Fruit fly (Drosophila melanogaster) whole organism, adult: ENCODE data around the gene RpS29.

Experiments
- CG11617 ChIP-seq: fragments of 200-800 bp; sonication (Bioruptor generic); optimal IDR thresholded peaks from 2 replicates; lab custom pipeline; 2017; ENCODE audit warnings: mild to moderate bottlenecking, missing biosample characterization, missing genetic modification reagents, missing genetic modification characterization
- CG12768 ChIP-seq: fragments of 200-800 bp; sonication (Bioruptor generic); optimal IDR thresholded peaks from 2 replicates; lab custom pipeline; 2017; ENCODE audit warnings: missing biosample characterization, missing genetic modification characterization, mild to moderate bottlenecking, moderate library complexity, missing genetic modification reagents
- CG14711 ChIP-seq: fragments of 200-800 bp; sonication (Bioruptor generic); optimal IDR thresholded peaks from 2 replicates; lab custom pipeline; 2018; ENCODE audit warnings: missing biosample characterization, mild to moderate bottlenecking, missing genetic modification characterization, moderate library complexity
- CG1620 ChIP-seq: fragments of 200-800 bp; sonication (Bioruptor generic); optimal IDR thresholded peaks from 2 replicates; lab custom pipeline; 2016; ENCODE audit warnings: missing biosample characterization, missing genetic modification characterization
- CG33017 ChIP-seq: fragments of 200-800 bp; sonication (Bioruptor generic); optimal IDR thresholded peaks from 2 replicates; lab custom pipeline; 2018; ENCODE audit warnings: missing biosample characterization, mild to moderate bottlenecking, missing genetic modification characterization, moderate library complexity
- CG5204 ChIP-seq: fragments of 200-800 bp; sonication (Bioruptor generic); optimal IDR thresholded peaks from 2 replicates; lab custom pipeline; 2016; ENCODE audit warnings: missing biosample characterization, missing genetic modification characterization
- CG7045 ChIP-seq: fragments of 200-800 bp; sonication (Bioruptor generic); optimal IDR thresholded peaks from 2 replicates; lab custom pipeline; 2017; ENCODE audit warnings: missing biosample characterization, mild to moderate bottlenecking, missing genetic modification characterization
- CG7101 ChIP-seq: fragments of 200-800 bp; sonication (Bioruptor generic); optimal IDR thresholded peaks from 2 replicates; lab custom pipeline; 2018; ENCODE audit warnings: missing biosample characterization, mild to moderate bottlenecking, missing genetic modification characterization, moderate library complexity
- Clk ChIP-seq: fragments of 200-800 bp; sonication (Bioruptor generic); optimal IDR thresholded peaks from 2 replicates; lab custom pipeline; 2017; ENCODE audit warnings: missing biosample characterization, missing genetic modification characterization
- Crg-1 ChIP-seq: fragments of 200-800 bp; sonication (Bioruptor generic); optimal IDR thresholded peaks from 2 replicates; lab custom pipeline; 2016; ENCODE audit warnings: missing biosample characterization, missing genetic modification characterization
- Hr96 ChIP-seq: fragments of 200-800 bp; sonication (Bioruptor generic); optimal IDR thresholded peaks from 2 replicates; lab custom pipeline; 2016; ENCODE audit warnings: missing biosample characterization, missing genetic modification characterization
- Mnt ChIP-seq: fragments of 200-800 bp; sonication (Bioruptor generic); optimal IDR thresholded peaks from 2 replicates; lab custom pipeline; 2016; ENCODE audit warnings: missing biosample characterization, mild to moderate bottlenecking, missing genetic modification characterization
- bab1 ChIP-seq: fragments of 200-800 bp; sonication (Bioruptor generic); optimal IDR thresholded peaks from 3 replicates; lab custom pipeline; 2019; ENCODE audit warnings: missing biosample characterization, mild to moderate bottlenecking, missing genetic modification characterization, moderate library complexity
- cic ChIP-seq: fragments of 200-800 bp; sonication (Bioruptor generic); optimal IDR thresholded peaks from 2 replicates; lab custom pipeline; 2017; ENCODE audit warnings: missing biosample characterization, mild to moderate bottlenecking, missing genetic modification characterization, moderate library complexity
- cnc ChIP-seq, 2 experiments: fragments of >200 bp; optimal IDR thresholded peaks; 2 replicates each; lab custom pipeline; 2017
- kay ChIP-seq: fragments of 200-800 bp; sonication (Bioruptor generic); peaks from one replicate; lab custom pipeline; 2016; ENCODE audit warnings: missing biosample characterization, missing genetic modification characterization, borderline replicate concordance
- ovo ChIP-seq: fragments of 200-800 bp; sonication (Bioruptor generic); optimal IDR thresholded peaks from 2 replicates; lab custom pipeline; 2016; ENCODE audit warnings: missing biosample characterization, missing genetic modification characterization
- pad ChIP-seq: fragments of 200-800 bp; sonication (Bioruptor generic); optimal IDR thresholded peaks from 3 replicates; lab custom pipeline; 2017; ENCODE audit warnings: missing biosample characterization, missing genetic modification characterization, mild to moderate bottlenecking, moderate library complexity, missing genetic modification reagents
- tj ChIP-seq: fragments of 200-800 bp; sonication (Bioruptor generic); optimal IDR thresholded peaks from 3 replicates; lab custom pipeline; 2017; ENCODE audit warnings: missing biosample characterization, mild to moderate bottlenecking, missing genetic modification characterization, moderate library complexity
- toe ChIP-seq: fragments of 200-800 bp; sonication (Bioruptor generic); optimal IDR thresholded peaks from 2 replicates; lab custom pipeline; 2016; ENCODE audit warnings: missing biosample characterization, missing genetic modification characterization

RpS29 gene

DNA sequence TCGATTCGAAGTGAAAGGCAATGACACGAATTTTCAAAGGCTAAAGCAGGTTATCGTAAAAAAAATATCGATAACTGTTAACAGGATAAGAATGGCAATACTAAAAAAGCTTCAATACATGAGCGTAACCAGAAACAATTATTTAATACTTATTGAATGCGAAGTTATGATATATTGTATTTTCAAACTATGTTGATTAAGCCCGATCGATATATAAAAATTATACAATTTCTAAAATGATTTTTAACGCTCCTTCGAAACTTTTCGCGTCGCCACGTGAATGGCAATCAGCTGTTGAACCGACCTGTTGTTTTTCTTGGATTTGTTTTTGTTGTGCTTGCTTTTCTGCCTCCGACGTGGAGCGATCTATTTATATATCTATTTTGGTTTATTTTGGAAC lies 21.7 kb upstream of the RpS29 start, which contains the start of the genes Alg12 and Rpt3R:
Alg12 (plus strand) TSS at position 305 of the 400 bp plus-strand sequence.
Rpt3R (minus strand) TSS at position 324 of the 400 bp plus-strand sequence.
- TF ChIP-seq bab1 (GFP tag; lab: Kevin White, UChicago) (peak; percentile 21), CG14711 (peak; percentile 71), toe (GFP tag; lab: Kevin White, UChicago) (no peak), CG7101 (no peak), cnc (optimal IDR thresholded peaks at IDR 0.05; lab: Kevin White, UChicago) (no peak), Hr96 (GFP tag; lab: Kevin White, UChicago) (no peak), kay (GFP tag; lab: Kevin White, UChicago) (no peak), Clk (no peak), CG11617 (GFP tag; lab: Kevin White, UChicago) (peak; percentile 4), CG5204 (no peak), cic (GFP tag; lab: Kevin White, UChicago) (no peak), tj (no peak), CG7045 (GFP tag; lab: Kevin White, UChicago) (no peak), Crg-1 (GFP tag; lab: Kevin White, UChicago) (peak; percentile 19), Mnt (GFP tag; lab: Kevin White, UChicago) (no peak), CG12768 (no peak), pad (GFP tag; lab: Kevin White, UChicago) (no peak), CG33017 (tag; lab: Kevin White, UChicago) (no peak), CG1620 (no peak), ovo (no peak)

DNA sequence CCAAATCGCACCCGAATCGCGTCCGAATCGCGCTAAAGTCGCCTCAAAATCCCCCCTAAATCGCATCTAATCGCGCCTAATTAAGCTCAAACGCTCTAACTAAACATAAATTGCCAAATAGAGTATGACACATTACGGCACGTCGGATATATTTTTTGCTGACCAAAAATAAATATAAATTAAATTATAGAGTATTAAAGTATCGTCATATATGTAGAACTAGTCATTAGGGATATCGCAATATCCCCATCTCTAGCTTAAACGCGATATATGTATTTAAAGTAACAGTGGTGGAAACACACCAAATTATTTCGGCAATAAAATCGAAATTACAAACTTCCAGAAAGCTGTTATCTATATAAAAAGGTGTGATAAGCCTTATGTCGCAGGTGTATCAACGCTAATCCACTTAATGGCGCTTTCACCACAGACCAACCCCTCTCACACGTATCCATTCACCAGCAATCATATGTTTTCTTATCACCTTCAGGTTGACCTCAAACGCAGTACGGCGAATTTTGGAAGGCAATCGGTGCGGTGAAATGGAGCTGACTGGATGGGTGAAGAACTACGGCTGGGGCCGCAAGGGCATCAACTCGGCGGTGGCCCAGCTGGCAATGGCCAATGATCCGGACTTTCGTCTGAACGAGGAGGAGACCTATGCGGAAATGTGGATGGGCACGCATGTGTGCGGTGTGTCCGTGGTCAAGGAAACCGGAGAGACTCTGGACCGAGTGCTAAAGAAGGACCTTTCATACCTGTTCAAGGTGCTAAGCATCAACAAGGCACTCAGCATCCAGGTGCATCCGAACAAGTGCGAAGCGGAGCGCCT lies 18.3 kb upstream of the RpS29 start, which contains the start of gene Mpi:
Mpi (plus strand) TSS at position 263 of the 832 bp plus-strand sequence.
- TF ChIP-seq kay (GFP tag; lab: Kevin White, UChicago) (no peak), bab1 (GFP tag; lab: Kevin White, UChicago) (peak; percentile 70), CG14711 (no peak), Clk (no peak), Crg-1 (GFP tag; lab: Kevin White, UChicago) (no peak), pad (GFP tag; lab: Kevin White, UChicago) (no peak), tj (peak; percentile 38), ovo (no peak), CG5204 (no peak), CG11617 (GFP tag; lab: Kevin White, UChicago) (peak; percentile 50), CG33017 (tag; lab: Kevin White, UChicago) (peak; percentile 21), CG7101 (peak; percentile 2), CG7045 (GFP tag; lab: Kevin White, UChicago) (no peak), CG12768 (peak; percentile 44), toe (GFP tag; lab: Kevin White, UChicago) (no peak), Mnt (GFP tag; lab: Kevin White, UChicago) (peak; percentile 43), cic (GFP tag; lab: Kevin White, UChicago) (peak; percentile 85), Hr96 (GFP tag; lab: Kevin White, UChicago) (no peak), cnc (optimal IDR thresholded peaks at IDR 0.05; lab: Kevin White, UChicago) (no peak), CG1620 (peak; percentile 23)

DNA sequence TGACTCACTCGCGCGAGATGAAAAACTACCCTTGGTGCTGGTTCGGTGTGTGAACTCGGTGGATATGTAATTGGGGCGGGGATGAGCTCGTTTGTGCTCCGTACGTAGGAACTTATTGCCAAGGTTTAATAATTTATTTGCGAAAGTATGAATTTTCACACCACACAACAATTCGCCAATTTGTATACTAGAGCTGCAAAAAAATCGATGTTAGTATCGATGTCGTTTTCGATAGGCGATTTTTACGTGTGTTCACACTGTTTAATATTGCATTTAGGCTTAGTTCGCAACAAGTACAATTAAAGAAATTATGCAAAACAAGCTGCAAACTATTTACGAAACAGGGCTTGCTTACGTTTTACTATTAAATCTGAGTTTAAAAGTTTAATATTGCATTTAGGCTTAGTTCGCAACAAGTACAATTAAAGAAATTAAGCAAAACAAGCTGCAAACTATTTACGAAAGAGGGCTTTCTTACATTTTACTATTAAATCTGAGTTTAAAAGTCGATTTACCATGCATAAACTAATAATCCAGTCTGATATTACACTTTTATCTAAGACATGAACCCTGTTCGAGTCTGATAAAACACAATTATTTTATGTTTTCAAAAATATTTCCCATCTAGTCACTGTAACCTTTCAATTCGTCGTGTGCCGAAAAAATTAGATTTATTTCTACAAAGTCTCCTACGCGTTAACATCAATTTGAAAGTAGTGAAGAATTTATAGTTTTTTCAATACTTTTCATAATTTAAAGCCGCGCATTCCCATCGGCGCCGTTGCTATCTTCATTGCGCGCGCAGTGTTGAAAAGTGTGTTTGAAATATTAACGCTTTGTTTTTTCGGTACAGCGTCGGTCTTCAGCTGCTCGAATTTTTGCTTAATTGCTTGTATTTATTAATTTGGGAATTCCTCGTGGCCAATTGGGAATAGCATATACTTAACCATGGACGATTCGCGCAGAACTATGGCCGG lies 14.6 kb upstream of the RpS29 start, which contains the start of the genes Snap24 and CG8478:
Snap24 (minus strand) TSS at position 196 of the 977 bp plus-strand sequence.
CG8478 (plus strand) TSS at position 696 of the 977 bp plus-strand sequence.
- no peak for TF ChIP-seq CG1620
- peak; percentile 9 for TF ChIP-seq bab1 (GFP tag; lab: Kevin White, UChicago)
- no peak for TF ChIP-seq kay (GFP tag; lab: Kevin White, UChicago)
- peak; percentile 51 for TF ChIP-seq pad (GFP tag; lab: Kevin White, UChicago)
- TF ChIP-seq CG33017 (tag; lab: Kevin White, UChicago): no peak
- no peak for TF ChIP-seq toe (GFP tag; lab: Kevin White, UChicago)
- TF ChIP-seq cnc (optimal IDR thresholded peaks at IDR 0.05; lab: Kevin White, UChicago): no peak
- peak; percentile 0 for TF ChIP-seq tj
- peak; percentile 25 for TF ChIP-seq Mnt (GFP tag; lab: Kevin White, UChicago)
- peak; percentile 1 for TF ChIP-seq CG11617 (GFP tag; lab: Kevin White, UChicago)
- TF ChIP-seq Hr96 (GFP tag; lab: Kevin White, UChicago): no peak
- TF ChIP-seq CG14711: no peak
- no peak for TF ChIP-seq cic (GFP tag; lab: Kevin White, UChicago)

DNA sequence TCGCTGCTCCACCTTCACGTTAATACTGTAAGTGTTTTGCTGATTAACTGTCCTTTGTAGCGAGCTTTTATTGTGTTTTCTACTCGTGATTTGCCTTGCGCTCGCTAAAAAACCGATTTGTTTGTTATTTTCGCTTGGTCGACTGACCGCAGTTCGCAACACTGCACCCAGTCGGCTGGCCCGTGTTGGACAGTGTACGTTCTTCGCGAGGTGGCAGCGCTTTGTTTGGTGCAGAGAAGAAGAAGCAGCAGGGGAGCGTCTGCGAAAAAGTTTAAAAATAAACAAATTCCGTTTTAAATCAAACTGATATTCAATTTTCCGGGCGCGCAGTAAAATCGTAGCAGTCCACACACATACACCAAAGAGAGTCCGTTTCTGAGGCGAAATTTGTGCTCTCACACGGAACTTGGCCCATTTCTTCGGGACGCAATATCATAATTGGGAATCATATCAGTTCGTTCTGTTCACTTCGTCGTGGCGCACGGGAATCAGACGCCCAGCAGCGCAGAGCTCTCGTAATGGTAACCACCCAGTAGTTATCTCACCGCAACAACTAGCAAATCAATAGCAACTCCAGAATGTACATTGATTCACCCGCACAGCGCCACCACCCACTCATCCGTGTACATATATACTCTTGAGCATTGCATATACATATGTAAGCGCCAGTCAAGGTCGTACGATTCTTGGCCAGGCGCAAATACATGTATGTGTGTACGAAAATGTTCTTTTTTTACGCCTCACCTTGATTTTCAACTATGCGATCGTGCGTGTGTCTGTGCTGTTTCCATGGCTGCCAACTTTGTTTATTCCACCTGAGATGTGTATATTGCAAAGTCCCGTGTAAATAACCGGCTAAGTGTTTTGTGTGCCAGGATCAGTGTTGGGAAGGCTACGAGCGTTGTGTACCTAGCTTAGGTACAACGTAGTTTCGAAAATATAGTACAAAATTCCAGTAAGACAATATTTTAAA lies 9.9 kb upstream of the RpS29 start, which contains the start of gene Naa80:
Naa80 (plus strand) TSS at position 215 of the 973 bp plus-strand sequence.
- TF ChIP-seq CG1620: peak; percentile 95
- TF ChIP-seq pad (GFP tag; lab: Kevin White, UChicago): peak; percentile 80
- TF ChIP-seq CG33017 (tag; lab: Kevin White, UChicago): peak; percentile 69
- TF ChIP-seq cnc (optimal IDR thresholded peaks at IDR 0.05; lab: Kevin White, UChicago): no peak
- TF ChIP-seq kay (GFP tag; lab: Kevin White, UChicago): no peak
- TF ChIP-seq CG11617 (GFP tag; lab: Kevin White, UChicago): peak; percentile 57
- peak; percentile 55 for TF ChIP-seq CG14711
- TF ChIP-seq Crg-1 (GFP tag; lab: Kevin White, UChicago): peak; percentile 96
- TF ChIP-seq CG7101: peak; percentile 82
- peak; percentile 56 for TF ChIP-seq bab1 (GFP tag; lab: Kevin White, UChicago)
- TF ChIP-seq Mnt (GFP tag; lab: Kevin White, UChicago): peak; percentile 92
- TF ChIP-seq CG7045 (GFP tag; lab: Kevin White, UChicago): peak; percentile 65
- peak; percentile 67 for TF ChIP-seq Clk
- TF ChIP-seq tj: peak; percentile 21
- TF ChIP-seq CG5204: no peak
- TF ChIP-seq Hr96 (GFP tag; lab: Kevin White, UChicago): peak; percentile 38
- TF ChIP-seq cic (GFP tag; lab: Kevin White, UChicago): peak; percentile 88
- TF ChIP-seq ovo: peak; percentile 64
- TF ChIP-seq toe (GFP tag; lab: Kevin White, UChicago): peak; percentile 63
- peak; percentile 82 for TF ChIP-seq CG12768
